Fruit fly (Drosophila melanogaster): ENCODE measurements around the gene vret.

The vret gene

DNA sequence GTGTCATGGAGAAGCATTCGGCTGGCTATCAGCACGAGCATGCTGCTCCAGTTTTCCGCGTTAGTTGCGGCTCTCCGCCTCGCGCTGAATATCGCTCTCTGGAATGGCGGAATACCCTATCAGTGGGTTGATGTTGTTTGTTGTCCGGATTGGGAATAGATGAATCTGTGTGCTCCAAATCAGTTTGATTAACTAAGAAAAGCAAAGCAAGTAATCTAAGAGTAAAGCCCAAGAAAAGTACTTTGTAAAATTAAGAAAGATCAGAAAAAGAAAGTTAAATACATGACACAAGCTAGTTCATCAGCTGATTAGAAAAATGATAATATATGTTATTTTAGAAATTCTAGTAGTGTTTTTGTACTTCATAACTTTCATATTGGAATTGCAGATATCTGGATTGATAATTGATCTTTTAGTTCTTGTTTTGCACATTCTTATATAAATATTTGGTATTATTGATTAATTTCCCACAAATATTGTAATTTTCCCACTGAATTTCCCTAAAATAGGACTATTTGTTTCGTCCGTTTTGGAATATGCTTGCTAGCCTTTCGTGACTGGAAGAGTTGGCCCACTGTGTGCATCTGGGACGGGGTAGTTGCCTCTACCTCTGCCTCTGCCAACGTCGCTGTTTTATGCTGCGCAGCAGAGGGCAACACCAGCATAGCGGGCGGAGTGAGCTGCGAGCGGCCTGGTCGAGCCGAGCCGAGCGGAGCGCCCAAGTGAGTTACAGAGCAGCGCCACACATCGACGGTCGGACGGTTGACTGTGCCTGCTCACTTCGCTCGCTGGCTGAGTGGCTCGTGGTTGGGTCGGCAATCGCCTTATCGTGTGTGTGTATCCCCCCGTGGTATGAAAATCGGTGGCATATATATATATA lies 8.8 kb upstream of the vret start (continued):
- TF ChIP-seq CG14441 (GFP tag; IDR thresholded peaks at IDR 0.05) (peak; percentile 62), CG12769 (tag; optimal IDR thresholded peaks at IDR 0.05) (peak; percentile 35), gt (GFP tag; IDR thresholded peaks at IDR 0.05) (no peak), NfI (GFP tag; optimal IDR thresholded peaks at IDR 0.05) (peak; percentile 52), corto (GFP tag; optimal IDR thresholded peaks at IDR 0.05) (no peak), Fer3 (tag; optimal IDR thresholded peaks at IDR 0.05) (peak; percentile 18), CG32767 (GFP tag; IDR thresholded peaks at IDR 0.05) (peak; percentile 70; the same call in 1 of the 2 replicates), gce (GFP tag; IDR thresholded peaks at IDR 0.05) (peak; percentile 65; the same call in 2 of the 3 replicates), Xbp1 (GFP tag; optimal IDR thresholded peaks at IDR 0.05) (peak; percentile 66), CG1233 (GFP tag; optimal IDR thresholded peaks at IDR 0.05) (peak; percentile 66), Kr (GFP tag; optimal IDR thresholded peaks at IDR 0.05) (no peak), CG4328 (GFP tag; optimal IDR thresholded peaks at IDR 0.05) (peak; percentile 58), scrt (GFP tag; optimal IDR thresholded peaks at IDR 0.05) (peak; percentile 38), CG32532 (GFP tag; IDR thresholded peaks at IDR 0.05) (peak; percentile 75), CG8290 (GFP tag; optimal IDR thresholded peaks at IDR 0.05) (no peak), CG8290 (tag; optimal IDR thresholded peaks at IDR 0.05) (peak in 1 of 2 experiments; percentile 73), nerfin-1 (tag; optimal IDR thresholded peaks at IDR 0.05) (peak; percentile 17), CG4424 (GFP tag; optimal IDR thresholded peaks at IDR 0.05) (peak; percentile 64), CG16815 (GFP tag; optimal IDR thresholded peaks at IDR 0.05) (peak; percentile 26), Vsx1 (GFP tag; optimal IDR thresholded peaks at IDR 0.05) (peak; percentile 51), CG13296 (GFP tag; optimal IDR thresholded peaks at IDR 0.05) (peak; percentile 16), zfh1 (GFP tag; IDR thresholded peaks at IDR 0.05) (peak; percentile 42; the same call in 2 of the 3 replicates), so (GFP tag; IDR thresholded peaks at IDR 0.05) (peak; percentile 24; the same call in 2 of the 3 replicates), mirr (GFP tag; optimal IDR thresholded peaks at IDR 0.05) (peak; percentile 48), HmgZ (tag; optimal IDR thresholded peaks at IDR 0.05) (no peak), Nf-YB (GFP tag; optimal IDR thresholded peaks at IDR 0.05) (peak; percentile 26), cas (GFP tag; IDR thresholded peaks at IDR 0.05) (0 out of 2 replicates have a peak, but pooled peaks have one; percentile 25), lab (GFP tag; optimal IDR thresholded peaks at IDR 0.05) (peak; percentile 44), Ptx1 (GFP tag; IDR thresholded peaks at IDR 0.05) (peak; percentile 65), cg (GFP tag; optimal IDR thresholded peaks at IDR 0.05) (peak; percentile 18), org-1 (GFP tag; optimal IDR thresholded peaks at IDR 0.05) (peak; percentile 47), Ets65A (GFP tag) (peak; percentile 90), CG17829 (tag; optimal IDR thresholded peaks at IDR 0.05) (peak; percentile 60), CG3407 (GFP tag; optimal IDR thresholded peaks at IDR 0.05) (peak; percentile 46), Atf6 (GFP tag; IDR thresholded peaks at IDR 0.05) (no peak), dm (GFP tag; optimal IDR thresholded peaks at IDR 0.05) (peak; percentile 8), Chrac-16 (GFP tag; optimal IDR thresholded peaks at IDR 0.05) (peak; percentile 26), chn (GFP tag; optimal IDR thresholded peaks at IDR 0.05) (no peak), sna (GFP tag; IDR thresholded peaks at IDR 0.05; ENCODE audit: partially characterized antibody) (peak; percentile 19; the same call in 1 of the 2 replicates), Neu2 (GFP tag; optimal IDR thresholded peaks at IDR 0.05; ENCODE audit: borderline replicate concordance) (no peak), HLH4C (GFP tag; IDR thresholded peaks at IDR 0.05; ENCODE audit: partially characterized antibody) (0 out of 3 replicates have a peak, but pooled peaks have one; percentile 17), Nf-YC (tag; optimal IDR thresholded peaks at IDR 0.05) (peak; percentile 51), hbn (GFP tag; IDR thresholded peaks at IDR 0.05; ENCODE audit: partially characterized antibody) (0 out of 2 replicates have a peak, but pooled peaks have one; percentile 32), CG10267 (tag; optimal IDR thresholded peaks at IDR 0.05) (peak; percentile 39), E2f1 (GFP tag; IDR thresholded peaks at IDR 0.05) (peak; percentile 55; the same call in 1 of the 2 replicates), E2f2 (GFP tag; IDR thresholded peaks at IDR 0.05) (no peak; the same call in 1 of the 2 replicates), kah (GFP tag; optimal IDR thresholded peaks at IDR 0.05) (peak; percentile 33), CG18476 (GFP tag; optimal IDR thresholded peaks at IDR 0.05) (peak; percentile 46)

Data from whole organism, embryonic.